Fruit fly (Drosophila melanogaster) whole organism, adult: Measurements from ENCODE around the gene rpr.

Experiments
- CG7045 ChIP-seq: fragments of 200-800 bp; sonication (Bioruptor generic); optimal IDR thresholded peaks from 2 replicates; lab custom pipeline; 2017; ENCODE audit warnings: missing biosample characterization, mild to moderate bottlenecking, missing genetic modification characterization
- Clk ChIP-seq: fragments of 200-800 bp; sonication (Bioruptor generic); optimal IDR thresholded peaks from 2 replicates; lab custom pipeline; 2017; ENCODE audit warnings: missing biosample characterization, missing genetic modification characterization
- Crg-1 ChIP-seq: fragments of 200-800 bp; sonication (Bioruptor generic); optimal IDR thresholded peaks from 2 replicates; lab custom pipeline; 2016; ENCODE audit warnings: missing biosample characterization, missing genetic modification characterization
- Mnt ChIP-seq: fragments of 200-800 bp; sonication (Bioruptor generic); optimal IDR thresholded peaks from 2 replicates; lab custom pipeline; 2016; ENCODE audit warnings: missing biosample characterization, mild to moderate bottlenecking, missing genetic modification characterization
- cic ChIP-seq: fragments of 200-800 bp; sonication (Bioruptor generic); optimal IDR thresholded peaks from 2 replicates; lab custom pipeline; 2017; ENCODE audit warnings: missing biosample characterization, mild to moderate bottlenecking, missing genetic modification characterization, moderate library complexity
- kay ChIP-seq: fragments of 200-800 bp; sonication (Bioruptor generic); peaks from one replicate; lab custom pipeline; 2016; ENCODE audit warnings: missing biosample characterization, missing genetic modification characterization, borderline replicate concordance
- toe ChIP-seq: fragments of 200-800 bp; sonication (Bioruptor generic); optimal IDR thresholded peaks from 2 replicates; lab custom pipeline; 2016; ENCODE audit warnings: missing biosample characterization, missing genetic modification characterization

- no peak for TF ChIP-seq Mnt (GFP tag; lab: Kevin White, UChicago)
- no peak for TF ChIP-seq cic
- no peak for TF ChIP-seq kay (GFP tag; lab: Kevin White, UChicago)
- no peak for TF ChIP-seq toe (GFP tag; lab: Kevin White, UChicago)
- no peak for TF ChIP-seq Crg-1 (GFP tag; lab: Kevin White, UChicago)
- TF ChIP-seq Clk (GFP tag; lab: Kevin White, UChicago), result no peak
- TF ChIP-seq CG7045 (GFP tag; lab: Kevin White, UChicago), result no peak
Observed at dm6 chr3L:18425288-18425687, 27.1 kb upstream of the rpr start.
